Fruit fly (Drosophila melanogaster): ENCODE measurements around the gene CG43291.
A peak's percentile ranks its signal among the peaks of the same experiment; 100 is the strongest.

dm6 chr3R:14288669-14289383, 44.3 kb upstream of the CG43291 start, which contains the start of gene red:
- TF ChIP-seq CG34367 (tag; optimal IDR thresholded peaks at IDR 0.05) (no peak), CG15710 (tag; optimal IDR thresholded peaks at IDR 0.05) (no peak), D1 (tag; optimal IDR thresholded peaks at IDR 0.05) (peak; percentile 12), Snoo (tag; optimal IDR thresholded peaks at IDR 0.05) (no peak), CG12605 (GFP tag; IDR thresholded peaks at IDR 0.05) (peak; percentile 25; the same call in 1 of the 2 replicates), Pif1A (GFP tag; optimal IDR thresholded peaks at IDR 0.05) (peak; percentile 14), rn (GFP tag; IDR thresholded peaks at IDR 0.05) (no peak)
